Worm (Caenorhabditis elegans): ENCODE data around the gene Y40A1A.3.
"Not testable (repeated sequence)": the region's sequence is repeated elsewhere in the genome, so short reads cannot be mapped to it uniquely, and the experiment has no call there.

The Y40A1A.3 gene

DNA sequence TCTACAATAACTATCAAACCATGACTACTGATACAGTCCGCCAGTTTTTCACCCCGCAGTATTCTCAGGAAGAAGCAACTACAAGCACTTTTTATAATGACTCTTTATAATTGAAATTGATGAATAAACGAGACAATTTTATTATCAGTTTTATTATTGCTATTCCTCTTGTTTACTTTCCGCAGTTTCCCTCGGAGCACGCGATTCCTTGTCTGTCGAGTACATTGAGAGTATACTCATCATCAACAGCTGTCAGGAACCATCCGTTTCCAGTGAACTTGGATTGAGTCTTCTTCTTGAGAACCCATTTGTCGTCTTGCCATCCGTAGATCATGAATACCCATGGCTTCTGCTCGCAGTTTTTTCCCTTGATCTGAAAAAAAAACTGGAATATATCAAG lies 33.0 kb upstream of the Y40A1A.3 start:
- TF ChIP-seq elt-2 (tag; optimal IDR thresholded peaks at IDR 0.05) (peak; percentile 29), pha-4 (tag; optimal IDR thresholded peaks at IDR 0.05) (peak; percentile 51), nhr-77 (tag; optimal IDR thresholded peaks at IDR 0.05) (no peak), pqm-1 (tag; optimal IDR thresholded peaks at IDR 0.05) (peak; percentile 42)

ce11 chrX:2026342-2026741 lies 28.5 kb upstream of the Y40A1A.3 start, which contains the start of gene Y102A11A.2:
Gene Y102A11A.2 (plus strand): TSS chrX:2026642.
- TF ChIP-seq ama-1 (optimal IDR thresholded peaks at IDR 0.05); skn-1 (tag; optimal IDR thresholded peaks at IDR 0.05); tbx-2 (tag; optimal IDR thresholded peaks at IDR 0.05): not testable (repeated sequence)

DNA sequence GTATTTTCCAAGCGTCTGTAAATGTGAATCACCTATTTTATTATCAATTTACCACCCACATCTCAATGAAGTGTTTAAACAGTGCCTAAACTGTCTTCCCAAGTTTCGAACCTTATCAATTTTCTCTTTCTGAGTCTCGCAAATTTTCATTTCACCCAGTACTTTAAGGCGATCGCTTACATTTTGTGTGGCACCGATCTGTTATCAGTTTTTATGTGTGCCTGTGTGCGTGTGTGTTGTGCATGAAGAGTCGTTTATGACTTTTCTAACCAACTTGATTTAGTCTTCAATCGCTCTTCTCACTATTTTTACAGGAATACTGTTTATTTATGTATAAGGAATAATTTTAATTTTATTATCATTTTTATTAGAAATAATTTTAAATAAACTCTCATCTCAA lies 27.6 kb upstream of the Y40A1A.3 start:
- peak; percentile 8 for TF ChIP-seq pqm-1 (tag; optimal IDR thresholded peaks at IDR 0.05)
- TF ChIP-seq elt-2 (tag; optimal IDR thresholded peaks at IDR 0.05) = peak; percentile 72

DNA sequence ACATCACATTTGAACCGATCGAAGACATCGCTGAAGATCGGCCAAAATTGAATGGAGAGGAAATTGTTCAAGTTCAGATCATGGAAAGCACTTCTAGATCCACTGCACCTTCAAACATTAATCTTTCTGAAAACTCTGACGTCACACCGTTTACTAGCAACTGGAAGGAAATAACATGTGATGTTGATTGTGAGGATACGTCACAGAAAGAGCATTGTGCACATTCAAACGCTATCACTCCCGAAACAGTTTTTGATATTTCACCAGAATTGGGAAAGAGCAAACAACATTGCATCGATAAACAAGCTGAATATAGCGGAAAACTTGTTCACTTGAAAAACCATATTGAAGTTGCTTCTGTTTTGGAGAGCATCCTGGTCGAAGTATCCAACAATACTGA lies 23.7 kb upstream of the Y40A1A.3 start:
- TF ChIP-seq nhr-28 (tag; optimal IDR thresholded peaks at IDR 0.05) (no peak), pqm-1 (tag; optimal IDR thresholded peaks at IDR 0.05) (peak; percentile 34), eor-1 (tag; optimal IDR thresholded peaks at IDR 0.05) (no peak), pha-4 (tag; optimal IDR thresholded peaks at IDR 0.05) (peak; percentile 24), lsy-12 (tag; optimal IDR thresholded peaks at IDR 0.05) (no peak), elt-2 (tag; optimal IDR thresholded peaks at IDR 0.05) (peak; percentile 46), jun-1 (tag; optimal IDR thresholded peaks at IDR 0.05) (no peak), ceh-82 (tag; optimal IDR thresholded peaks at IDR 0.05) (no peak), lin-15B (tag; optimal IDR thresholded peaks at IDR 0.05) (no peak), snpc-4 (tag; optimal IDR thresholded peaks at IDR 0.05) (no peak), fos-1 (tag; optimal IDR thresholded peaks at IDR 0.05) (no peak), ceh-9 (tag; optimal IDR thresholded peaks at IDR 0.05) (no peak)

ce11 chrX:2018848-2019247 lies 21.0 kb upstream of the Y40A1A.3 start, which contains the start of gene Y102A11A.3:
Gene Y102A11A.3 (plus strand): TSS chrX:2019148.
- TF ChIP-seq nhr-11 (tag; optimal IDR thresholded peaks at IDR 0.05) (no peak), unc-39 (tag; optimal IDR thresholded peaks at IDR 0.05) (no peak), nhr-67 (tag; optimal IDR thresholded peaks at IDR 0.05) (no peak), skn-1 (tag; optimal IDR thresholded peaks at IDR 0.05) (no peak), lin-39 (tag; optimal IDR thresholded peaks at IDR 0.05) (no peak), unc-62 (GFP tag; optimal IDR thresholded peaks at IDR 0.05) (no peak), ceh-16 (tag; optimal IDR thresholded peaks at IDR 0.05) (no peak), pha-4 (tag; optimal IDR thresholded peaks at IDR 0.05) (no peak), sea-2 (GFP tag; optimal IDR thresholded peaks at IDR 0.05) (no peak), nhr-43 (tag; optimal IDR thresholded peaks at IDR 0.05; ENCODE audit: poor library complexity, severe bottlenecking) (no peak), nhr-237 (tag; optimal IDR thresholded peaks at IDR 0.05) (no peak), fkh-2 (tag; optimal IDR thresholded peaks at IDR 0.05) (no peak), elt-1 (tag; optimal IDR thresholded peaks at IDR 0.05) (no peak), ceh-28 (tag; optimal IDR thresholded peaks at IDR 0.05) (no peak), nhr-28 (tag; optimal IDR thresholded peaks at IDR 0.05) (no peak), nhr-25 (tag; optimal IDR thresholded peaks at IDR 0.05) (no peak), ztf-11 (tag; optimal IDR thresholded peaks at IDR 0.05) (no peak), lin-15B (tag; optimal IDR thresholded peaks at IDR 0.05) (no peak), nfya-1 (tag; optimal IDR thresholded peaks at IDR 0.05; ENCODE audit: insufficient read depth) (no peak), ama-1 (optimal IDR thresholded peaks at IDR 0.05) (no peak)

ce11 chrX:2018211-2018610 lies 20.4 kb upstream of the Y40A1A.3 start:
- TF ChIP-seq pqm-1 (tag; optimal IDR thresholded peaks at IDR 0.05) = peak; percentile 52
- no peak for TF ChIP-seq aly-2 (tag; optimal IDR thresholded peaks at IDR 0.05)
- TF ChIP-seq nhr-12 (tag; optimal IDR thresholded peaks at IDR 0.05) = no peak
- no peak for TF ChIP-seq nhr-28 (tag; optimal IDR thresholded peaks at IDR 0.05)
- TF ChIP-seq fos-1 (tag; optimal IDR thresholded peaks at IDR 0.05) = no peak
- TF ChIP-seq elt-2 (tag; optimal IDR thresholded peaks at IDR 0.05) = peak; percentile 74
- TF ChIP-seq nhr-76 (tag; optimal IDR thresholded peaks at IDR 0.05) = no peak

Data from whole organism, L3 larva.